Worm (Caenorhabditis elegans): ENCODE data around the gene acdh-7.

acdh-7 gene

DNA sequence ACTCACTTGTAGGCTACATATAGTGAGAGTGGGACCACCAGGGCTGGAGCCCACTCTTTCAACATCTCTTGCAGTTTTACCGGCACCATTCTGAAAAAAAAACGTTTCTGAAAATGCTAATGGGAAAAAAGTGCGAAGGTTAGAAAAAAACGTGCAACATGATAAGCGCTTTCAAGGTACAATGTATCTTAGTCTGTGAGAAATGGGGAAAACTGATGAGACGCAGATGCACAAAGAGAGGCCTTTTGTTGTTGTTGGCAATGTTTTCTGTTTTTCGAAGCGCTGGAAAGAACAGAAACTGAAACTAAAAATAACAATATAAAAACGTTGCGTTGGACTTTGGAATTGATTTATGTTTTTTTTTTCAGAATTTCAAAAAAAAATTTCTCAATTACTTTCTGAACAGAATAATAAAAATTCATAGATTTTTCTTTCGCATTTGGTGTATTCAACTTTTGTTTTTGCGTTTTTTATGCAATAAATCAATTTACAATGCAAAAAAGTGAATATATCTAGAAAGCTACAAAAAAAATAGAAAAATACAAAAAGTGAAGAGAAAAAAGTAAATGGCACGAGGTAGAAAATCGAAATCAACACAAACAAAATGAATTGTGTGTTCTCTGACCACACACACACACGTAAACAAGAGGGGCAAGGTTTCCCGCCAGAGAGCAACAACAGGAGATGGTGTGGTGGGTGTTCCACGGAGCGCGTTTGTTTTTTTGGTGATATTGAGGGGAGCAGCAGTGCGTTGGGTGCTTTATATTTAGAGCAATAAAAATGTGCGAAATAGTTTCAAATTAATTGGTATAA is 19.1 kb upstream of the acdh-7 start, which contains the start of gene dhs-30:
Gene dhs-30 (minus strand): TSS at position 90 of the 813 bp plus-strand sequence.
- TF ChIP-seq elt-3 (tag; optimal IDR thresholded peaks at IDR 0.05) (no peak), ceh-82 (tag; optimal IDR thresholded peaks at IDR 0.05) (no peak), lin-39 (tag; optimal IDR thresholded peaks at IDR 0.05) (peak; percentile 35), nhr-237 (tag; optimal IDR thresholded peaks at IDR 0.05) (no peak), tbx-2 (tag; optimal IDR thresholded peaks at IDR 0.05) (no peak), pha-4 (tag; optimal IDR thresholded peaks at IDR 0.05) (peak; percentile 83), jun-1 (tag; optimal IDR thresholded peaks at IDR 0.05) (no peak), mml-1 (tag; optimal IDR thresholded peaks at IDR 0.05) (no peak), ceh-28 (tag; optimal IDR thresholded peaks at IDR 0.05) (no peak), nfya-1 (tag; optimal IDR thresholded peaks at IDR 0.05; ENCODE audit: insufficient read depth) (no peak), nhr-12 (tag; optimal IDR thresholded peaks at IDR 0.05) (no peak), nhr-77 (tag; optimal IDR thresholded peaks at IDR 0.05) (no peak), elt-2 (tag; optimal IDR thresholded peaks at IDR 0.05) (peak; percentile 37), egl-27 (tag; optimal IDR thresholded peaks at IDR 0.05) (no peak), elt-1 (tag; optimal IDR thresholded peaks at IDR 0.05) (no peak), fos-1 (tag; optimal IDR thresholded peaks at IDR 0.05) (no peak), ZK546.5 (tag; optimal IDR thresholded peaks at IDR 0.05) (no peak), nhr-25 (tag; optimal IDR thresholded peaks at IDR 0.05) (no peak)

DNA sequence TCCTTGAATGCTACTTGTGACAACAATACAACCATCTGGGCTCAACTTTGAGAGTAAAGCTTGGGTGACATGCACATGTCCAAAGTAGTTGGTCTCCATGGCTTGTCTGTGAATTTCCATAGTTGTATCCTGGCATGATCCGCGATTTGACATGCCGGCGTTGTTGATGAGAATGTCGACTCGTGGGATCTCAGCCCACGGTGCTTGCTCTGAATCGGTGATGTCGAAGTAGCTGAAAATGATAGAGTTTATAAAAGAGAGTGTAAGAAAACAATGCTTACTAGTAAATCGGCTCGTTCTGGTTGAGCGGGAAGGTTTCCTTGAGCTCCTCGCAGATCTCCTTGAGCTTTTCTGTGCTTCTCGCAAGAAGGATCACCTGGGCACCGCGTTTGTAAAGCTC is 18.1 kb upstream of the acdh-7 start:
- TF ChIP-seq tbx-2 (tag; optimal IDR thresholded peaks at IDR 0.05): no peak
- TF ChIP-seq pqm-1 (tag; optimal IDR thresholded peaks at IDR 0.05): no peak
- TF ChIP-seq ceh-9 (tag; optimal IDR thresholded peaks at IDR 0.05): no peak
- no peak for TF ChIP-seq jun-1 (tag; optimal IDR thresholded peaks at IDR 0.05)
- TF ChIP-seq sea-2 (GFP tag; optimal IDR thresholded peaks at IDR 0.05): no peak
- TF ChIP-seq fkh-2 (tag; optimal IDR thresholded peaks at IDR 0.05): no peak
- no peak for TF ChIP-seq nhr-23 (tag; optimal IDR thresholded peaks at IDR 0.05)
- no peak for TF ChIP-seq nhr-237 (tag; optimal IDR thresholded peaks at IDR 0.05)
- no peak for TF ChIP-seq aly-2 (tag; optimal IDR thresholded peaks at IDR 0.05)
- no peak for TF ChIP-seq nhr-67 (tag; optimal IDR thresholded peaks at IDR 0.05)
- no peak for TF ChIP-seq nhr-76 (tag; optimal IDR thresholded peaks at IDR 0.05)
- TF ChIP-seq ztf-4 (tag; optimal IDR thresholded peaks at IDR 0.05): no peak
- no peak for TF ChIP-seq nhr-11 (tag; optimal IDR thresholded peaks at IDR 0.05)
- no peak for TF ChIP-seq egl-5 (tag; optimal IDR thresholded peaks at IDR 0.05)
- no peak for TF ChIP-seq hmg-11 (tag; optimal IDR thresholded peaks at IDR 0.05)
- no peak for TF ChIP-seq ceh-28 (tag; optimal IDR thresholded peaks at IDR 0.05)
- no peak for TF ChIP-seq R02D3.7 (tag; optimal IDR thresholded peaks at IDR 0.05)
- no peak for TF ChIP-seq lin-39 (tag; optimal IDR thresholded peaks at IDR 0.05)
- no peak for TF ChIP-seq skn-1 (tag; optimal IDR thresholded peaks at IDR 0.05)
- TF ChIP-seq nhr-25 (tag; optimal IDR thresholded peaks at IDR 0.05): no peak

DNA sequence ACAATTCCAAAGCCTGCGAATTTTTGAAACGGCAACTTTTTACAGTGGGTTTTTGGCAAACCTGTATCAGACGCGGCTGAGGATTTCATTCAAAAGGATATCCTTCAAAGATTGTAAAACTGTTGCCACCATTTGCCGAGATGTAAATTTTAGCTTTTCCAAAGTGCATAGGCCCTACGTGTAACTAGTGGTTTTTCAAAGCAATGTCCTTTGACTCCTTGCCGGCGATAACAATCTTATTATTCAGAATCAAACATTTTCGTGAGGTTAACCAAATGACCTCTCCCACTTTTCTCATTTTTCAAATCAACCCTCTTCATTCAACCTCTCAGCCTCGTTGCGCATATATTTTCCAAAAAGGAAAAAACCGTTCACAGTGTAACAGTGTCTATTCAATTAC is 14.4 kb upstream of the acdh-7 start, which contains the start of gene T25G12.3:
Gene T25G12.3 (plus strand): TSS at position 301 of the 400 bp plus-strand sequence.
- TF ChIP-seq aly-2 (tag; optimal IDR thresholded peaks at IDR 0.05) (no peak), nhr-25 (tag; optimal IDR thresholded peaks at IDR 0.05) (peak; percentile 67), egl-5 (tag; optimal IDR thresholded peaks at IDR 0.05) (no peak), nhr-43 (tag; optimal IDR thresholded peaks at IDR 0.05; ENCODE audit: poor library complexity, severe bottlenecking) (no peak), ztf-4 (tag; optimal IDR thresholded peaks at IDR 0.05) (no peak)

DNA sequence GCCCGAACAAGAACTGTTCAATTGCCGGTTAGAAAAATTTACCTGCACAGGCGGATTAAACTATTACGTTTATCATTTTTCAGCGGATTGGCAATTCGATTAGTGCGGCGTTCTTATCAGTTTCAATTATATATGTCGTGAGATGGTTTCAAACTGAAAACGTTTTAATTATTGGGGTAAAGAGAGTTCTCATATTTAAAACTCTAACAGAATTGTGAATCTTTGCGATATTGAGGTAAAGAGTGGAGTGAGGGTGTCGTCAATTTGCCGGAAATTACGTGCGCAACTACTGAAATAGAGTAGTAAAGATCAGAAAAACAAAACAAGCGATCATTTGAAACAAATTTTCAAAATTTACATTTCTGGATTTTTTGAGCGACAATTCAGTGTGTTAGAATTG is 13.2 kb upstream of the acdh-7 start, which contains the start of gene T25G12.6:
Gene T25G12.6 (minus strand): TSS at position 101 of the 400 bp plus-strand sequence.
- no peak for TF ChIP-seq R02D3.7 (tag; optimal IDR thresholded peaks at IDR 0.05)
- TF ChIP-seq elt-2 (tag; optimal IDR thresholded peaks at IDR 0.05): peak; percentile 52

DNA sequence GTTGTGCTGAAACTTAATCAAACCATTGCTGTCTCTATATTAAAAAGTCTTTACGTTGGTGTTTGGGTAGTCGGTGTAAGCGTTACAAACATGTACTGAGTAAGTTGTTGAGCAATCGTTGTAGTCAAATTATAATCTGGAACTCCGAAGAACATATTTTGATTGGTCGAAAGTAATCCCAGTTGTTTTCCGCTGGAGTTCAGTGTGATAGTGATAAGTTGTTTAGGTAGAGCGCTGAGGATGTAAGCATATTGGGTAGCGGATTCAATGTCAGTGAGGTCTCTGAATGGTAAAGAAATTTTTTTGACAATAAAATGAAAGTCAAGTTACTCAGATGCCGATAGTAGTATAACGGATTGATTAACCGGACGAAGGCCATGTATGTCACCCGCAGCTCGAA is 10.5 kb upstream of the acdh-7 start:
- TF ChIP-seq elt-3 (tag; optimal IDR thresholded peaks at IDR 0.05): no peak
- TF ChIP-seq fos-1 (tag; optimal IDR thresholded peaks at IDR 0.05): no peak
